Fruit fly (Drosophila melanogaster) whole organism, embryonic: ENCODE results near the gene CG31661.

Source experiments
- CG11398 ChIP-seq: fragments of 200-800 bp; sonication (Bioruptor generic); optimal IDR thresholded peaks from 2 replicates; lab custom pipeline; 2016; ENCODE audit warnings: missing biosample characterization, missing genetic modification characterization
- CG11456 ChIP-seq: fragments of 200-800 bp; sonication (Bioruptor generic); IDR thresholded peaks from 3 replicates; pipeline ENCODE4 v1.3.6; 2022; ENCODE audit warnings: missing biosample characterization, missing genetic modification characterization
- CG11504 ChIP-seq: fragments of 200-800 bp; sonication (Bioruptor generic); optimal IDR thresholded peaks from 3 replicates; lab custom pipeline; 2019; ENCODE audit warnings: missing biosample characterization, mild to moderate bottlenecking, missing genetic modification characterization, moderate library complexity
- CG13296 ChIP-seq: fragments of 200-800 bp; sonication (Bioruptor generic); optimal IDR thresholded peaks from 3 replicates; lab custom pipeline; 2018; ENCODE audit warnings: missing biosample characterization, mild to moderate bottlenecking, missing genetic modification characterization
- CG15479 ChIP-seq: fragments of 200-800 bp; sonication (Bioruptor generic); optimal IDR thresholded peaks from 3 replicates; lab custom pipeline; 2019; ENCODE audit warnings: missing biosample characterization, mild to moderate bottlenecking, missing genetic modification characterization, moderate library complexity
- CG1647 ChIP-seq: fragments of 200-800 bp; sonication (Bioruptor generic); optimal IDR thresholded peaks from 3 replicates; lab custom pipeline; 2016; ENCODE audit warnings: missing biosample characterization, missing genetic modification characterization
- CG17186 ChIP-seq: fragments of 200-800 bp; sonication (Bioruptor generic); optimal IDR thresholded peaks from 3 replicates; lab custom pipeline; 2017; ENCODE audit warnings: missing biosample characterization, missing genetic modification reagents, missing genetic modification characterization
- CG2678 ChIP-seq: fragments of 200-800 bp; sonication (Bioruptor generic); optimal IDR thresholded peaks from 3 replicates; lab custom pipeline; 2019; ENCODE audit warnings: missing biosample characterization, mild to moderate bottlenecking, missing genetic modification characterization, moderate library complexity
- CG3065 ChIP-seq: fragments of 200-800 bp; sonication (Bioruptor generic); optimal IDR thresholded peaks from 2 replicates; lab custom pipeline; 2016; ENCODE audit warnings: missing biosample characterization, missing genetic modification characterization
- CG34422 ChIP-seq: fragments of 200-800 bp; sonication (Bioruptor generic); IDR thresholded peaks from 3 replicates; pipeline ENCODE4 v1.3.6; 2022; ENCODE audit warnings: missing biosample characterization, missing genetic modification characterization
- CG4404 ChIP-seq: fragments of 200-800 bp; sonication (Bioruptor generic); IDR thresholded peaks from 2 replicates; pipeline ENCODE4 v1.3.6; 2022; ENCODE audit warnings: missing biosample characterization, missing genetic modification characterization
- CG6175 ChIP-seq: fragments of 200-800 bp; sonication (Bioruptor generic); IDR thresholded peaks from 3 replicates; pipeline ENCODE4 v1.3.6; 2022; ENCODE audit warnings: missing biosample characterization, missing genetic modification characterization
- CG6689 ChIP-seq: fragments of 200-800 bp; sonication (Bioruptor generic); IDR thresholded peaks from 2 replicates; pipeline ENCODE4 v1.3.6; 2022; ENCODE audit warnings: missing biosample characterization, missing genetic modification characterization
- CG7963 ChIP-seq: fragments of 200-800 bp; sonication (Bioruptor generic); IDR thresholded peaks from 3 replicates; pipeline ENCODE4 v1.3.6; 2022; ENCODE audit warnings: missing biosample characterization, missing genetic modification characterization; ENCODE audit not compliant: partially characterized antibody
- CG7987 ChIP-seq: fragments of 200-800 bp; sonication (Bioruptor generic); optimal IDR thresholded peaks from 2 replicates; lab custom pipeline; 2018; ENCODE audit warnings: missing biosample characterization, mild to moderate bottlenecking, missing genetic modification characterization, moderate library complexity
- CG8478 ChIP-seq: fragments of >200 bp; optimal IDR thresholded peaks from 2 replicates; lab custom pipeline; 2018
- D19A ChIP-seq: fragments of 200-800 bp; optimal IDR thresholded peaks from 3 replicates; lab custom pipeline; 2019; ENCODE audit warnings: missing biosample characterization, mild to moderate bottlenecking, missing genetic modification characterization, moderate library complexity
- Dref ChIP-seq: fragments of 200-800 bp; sonication (Bioruptor generic); IDR thresholded peaks from 2 replicates; pipeline ENCODE4 v1.3.6; 2022; ENCODE audit warnings: missing biosample characterization, missing genetic modification characterization
- Eip74EF ChIP-seq, 2 experiments: fragments of 200-800 bp in 1 of 2; fragments of >200 bp in 1 of 2; sonication (Bioruptor generic) in 1 of 2; optimal IDR thresholded peaks; 2 replicates each; lab custom pipeline; 2017 to 2019; ENCODE audit warnings: missing biosample characterization in 2 of 2, missing genetic modification characterization in 2 of 2, mild to moderate bottlenecking in 1 of 2, moderate library complexity in 1 of 2
- Fer3 ChIP-seq: fragments of 200-800 bp; sonication (Bioruptor generic); optimal IDR thresholded peaks from 2 replicates; lab custom pipeline; 2018; ENCODE audit warnings: missing biosample characterization, mild to moderate bottlenecking, missing genetic modification characterization, moderate library complexity
- HmgD ChIP-seq: fragments of 200-800 bp; sonication (Bioruptor generic); optimal IDR thresholded peaks from 3 replicates; lab custom pipeline; 2016; ENCODE audit warnings: missing biosample characterization, missing genetic modification characterization
- Hmx ChIP-seq: fragments of 200-800 bp; sonication (Bioruptor generic); optimal IDR thresholded peaks from 2 replicates; lab custom pipeline; 2016; ENCODE audit warnings: missing biosample characterization, missing genetic modification characterization
- Jarid2 ChIP-seq: fragments of 200-800 bp; sonication (Bioruptor generic); optimal IDR thresholded peaks from 3 replicates; lab custom pipeline; 2017; ENCODE audit warnings: mild to moderate bottlenecking, missing biosample characterization, missing genetic modification reagents, missing genetic modification characterization
- Mad ChIP-seq: fragments of 200-800 bp; sonication (Bioruptor generic); optimal IDR thresholded peaks from 2 replicates; lab custom pipeline; 2016; ENCODE audit warnings: missing biosample characterization, missing genetic modification characterization
- Optix ChIP-seq: fragments of 200-800 bp; sonication (Bioruptor generic); IDR thresholded peaks from 3 replicates; pipeline ENCODE4 v1.3.6; 2022; ENCODE audit warnings: missing biosample characterization, missing genetic modification characterization
- Pdp1 ChIP-seq, 2 experiments: fragments of 200-800 bp; sonication (Bioruptor generic); optimal IDR thresholded peaks; 3 replicates each; lab custom pipeline; 2016; ENCODE audit warnings: missing biosample characterization in 2 of 2, missing genetic modification characterization in 2 of 2, mild to moderate bottlenecking in 1 of 2, moderate library complexity in 1 of 2
- Xrp1 ChIP-seq: fragments of 200-800 bp; sonication (Bioruptor generic); IDR thresholded peaks from 2 replicates; pipeline ENCODE4 v1.3.6; 2022; ENCODE audit warnings: missing biosample characterization, missing genetic modification characterization
- ase ChIP-seq: fragments of 200-800 bp; sonication (Bioruptor generic); IDR thresholded peaks from 3 replicates; pipeline ENCODE4 v1.3.6; 2022; ENCODE audit warnings: missing biosample characterization, missing genetic modification characterization
- crp ChIP-seq, 2 experiments: fragments of 200-800 bp; sonication (Bioruptor generic); optimal IDR thresholded peaks; 2 replicates in 1 of 2; 3 replicates in 1 of 2; lab custom pipeline; 2017; ENCODE audit warnings: missing biosample characterization in 2 of 2, missing genetic modification characterization in 2 of 2, mild to moderate bottlenecking in 1 of 2, moderate library complexity in 1 of 2
- dati ChIP-seq: fragments of 200-800 bp; sonication (Bioruptor generic); IDR thresholded peaks from 2 replicates; pipeline ENCODE4 v1.3.6; 2022; ENCODE audit warnings: missing biosample characterization, missing genetic modification characterization
- dimm ChIP-seq: fragments of 200-800 bp; sonication (Bioruptor generic); IDR thresholded peaks from 2 replicates; pipeline ENCODE4 v1.3.6; 2022; ENCODE audit warnings: missing biosample characterization, missing genetic modification characterization
- hkb ChIP-seq, 2 experiments: fragments of 200-800 bp in 1 of 2; fragments of >200 bp in 1 of 2; sonication (Bioruptor generic) in 1 of 2; IDR thresholded peaks in 1 of 2; optimal IDR thresholded peaks in 1 of 2; 2 replicates each; pipeline versions ENCODE4 v1.3.6 to Lab custom; 2017 to 2022; ENCODE audit warnings: missing biosample characterization in 1 of 2, missing genetic modification characterization in 1 of 2
- knrl ChIP-seq: fragments of 200-800 bp; sonication (Bioruptor generic); IDR thresholded peaks from 3 replicates; pipeline ENCODE4 v1.3.6; 2022; ENCODE audit warnings: missing biosample characterization, missing genetic modification characterization; ENCODE audit not compliant: partially characterized antibody
- maf-S ChIP-seq: fragments of 200-800 bp; sonication (Bioruptor generic); optimal IDR thresholded peaks from 2 replicates; lab custom pipeline; 2016; ENCODE audit warnings: missing biosample characterization, missing genetic modification characterization
- nau ChIP-seq: fragments of 200-800 bp; sonication (Bioruptor generic); optimal IDR thresholded peaks from 3 replicates; lab custom pipeline; 2017; ENCODE audit warnings: missing biosample characterization, mild to moderate bottlenecking, missing genetic modification characterization, missing genetic modification reagents
- onecut ChIP-seq: fragments of 200-800 bp; sonication (Bioruptor generic); IDR thresholded peaks from 2 replicates; pipeline ENCODE4 v1.3.6; 2022; ENCODE audit warnings: missing biosample characterization, missing genetic modification characterization
- org-1 ChIP-seq: fragments of 200-800 bp; sonication (Bioruptor generic); optimal IDR thresholded peaks from 2 replicates; lab custom pipeline; 2017; ENCODE audit warnings: missing biosample characterization, missing genetic modification characterization
- pan ChIP-seq, 4 experiments: fragments of >200 bp in 3 of 4; fragments of 200-800 bp in 1 of 4; sonication (Bioruptor generic) in 1 of 4; optimal IDR thresholded peaks in 3 of 4; IDR thresholded peaks in 1 of 4; 2 replicates each; pipeline versions ENCODE4 v1.3.6 to Lab custom; 2017 to 2022; ENCODE audit warnings: missing biosample characterization in 2 of 4, missing genetic modification characterization in 2 of 4, mixed read lengths in 1 of 4
- ranshi ChIP-seq: fragments of 200-800 bp; sonication (Bioruptor generic); IDR thresholded peaks from 2 replicates; pipeline ENCODE4 v1.3.6; 2022; ENCODE audit warnings: missing biosample characterization, missing genetic modification characterization
- sqz ChIP-seq: fragments of 200-800 bp; sonication (Bioruptor generic); optimal IDR thresholded peaks from 3 replicates; lab custom pipeline; 2018; ENCODE audit warnings: missing biosample characterization, mild to moderate bottlenecking, missing genetic modification characterization
- ssp ChIP-seq: fragments of 200-800 bp; sonication (Bioruptor generic); IDR thresholded peaks from 2 replicates; pipeline ENCODE4 v1.3.6; 2022; ENCODE audit warnings: missing biosample characterization, missing genetic modification characterization
- stc ChIP-seq: fragments of 200-800 bp; sonication (Bioruptor generic); IDR thresholded peaks from 2 replicates; pipeline ENCODE4 v1.3.6; 2022; ENCODE audit warnings: missing biosample characterization, missing genetic modification characterization
- stwl ChIP-seq: fragments of 200-800 bp; sonication (Bioruptor generic); optimal IDR thresholded peaks from 3 replicates; lab custom pipeline; 2018; ENCODE audit warnings: missing biosample characterization, mild to moderate bottlenecking, missing genetic modification characterization, moderate library complexity
- tgo ChIP-seq: fragments of 200-800 bp; sonication (Bioruptor generic); IDR thresholded peaks from 3 replicates; pipeline ENCODE4 v1.3.6; 2022; ENCODE audit warnings: missing biosample characterization, missing genetic modification characterization
- tin ChIP-seq: fragments of 200-800 bp; sonication (Bioruptor generic); optimal IDR thresholded peaks from 3 replicates; lab custom pipeline; 2016; ENCODE audit warnings: missing biosample characterization, missing genetic modification characterization
- zfh1 ChIP-seq: fragments of 200-800 bp; sonication (Bioruptor generic); IDR thresholded peaks from 3 replicates; pipeline ENCODE4 v1.3.6; 2022; ENCODE audit warnings: missing biosample characterization, missing genetic modification characterization

Gene CG31661

DNA sequence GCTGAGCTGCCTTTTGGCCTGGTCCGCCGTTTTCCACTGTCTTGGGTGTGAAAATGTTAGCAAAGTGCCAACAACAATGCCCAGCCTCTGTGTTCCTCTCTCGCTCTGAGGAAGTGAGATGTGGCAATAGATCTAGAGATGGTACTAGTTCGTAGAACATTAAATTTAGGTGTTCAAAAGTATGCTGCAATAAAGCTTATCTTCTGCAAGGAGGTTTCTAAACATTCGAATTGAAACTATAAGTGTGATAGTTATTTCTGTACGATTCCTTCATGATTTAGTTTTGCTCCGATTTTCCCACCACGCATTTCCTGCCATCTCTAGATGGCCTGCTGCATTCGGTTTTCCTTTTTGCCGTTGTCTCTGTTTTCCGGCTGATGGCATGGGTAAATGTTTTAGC, 18.6 kb upstream of the CG31661 start (continued):
- TF ChIP-seq CG4404 (GFP tag; lab: Robert Waterston, UW): peak; percentile 48
- TF ChIP-seq stwl: peak; percentile 26
- TF ChIP-seq pan (optimal IDR thresholded peaks at IDR 0.05; lab: Kevin White, UChicago): no peak
- no peak for TF ChIP-seq pan (GFP tag; optimal IDR thresholded peaks at IDR 0.05 in 1 of 2, IDR thresholded peaks at IDR 0.05 in 1 of 2)
- no peak for TF ChIP-seq CG11398 (GFP tag; lab: Kevin White, UChicago)
- TF ChIP-seq, all 482 proteins: peak for 21

DNA sequence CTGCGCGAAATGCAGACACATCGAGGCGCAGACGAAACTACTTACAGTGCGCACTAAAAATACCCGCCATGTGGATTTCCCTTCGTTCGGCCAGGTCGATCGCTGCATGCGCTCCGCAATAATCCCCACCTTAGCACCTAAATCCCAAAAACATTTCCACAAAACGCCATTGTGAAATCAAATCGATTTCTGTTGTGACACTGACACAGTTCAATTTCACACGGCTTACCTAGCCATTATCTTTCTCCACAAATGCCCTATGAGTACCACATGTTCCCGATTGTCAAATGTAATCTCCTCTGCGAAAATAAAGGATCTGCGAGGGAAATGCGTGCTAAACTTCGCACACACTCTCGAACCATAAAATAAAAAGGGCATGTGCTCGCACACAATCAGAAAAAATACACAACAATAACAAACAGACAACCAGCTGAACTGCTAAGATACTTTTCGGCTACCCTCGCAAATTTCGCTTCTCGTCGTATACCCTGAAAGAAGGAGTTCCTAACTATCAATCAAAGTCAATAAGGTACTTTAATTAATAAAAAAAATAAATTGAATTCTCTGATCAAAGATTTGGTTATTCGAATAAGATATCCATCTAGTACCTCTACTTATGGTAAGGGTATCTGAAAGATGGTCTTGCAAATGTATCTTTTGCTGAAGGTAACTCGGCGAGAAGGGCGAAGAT, 10.9 kb upstream of the CG31661 start:
- TF ChIP-seq sqz (GFP tag; lab: Kevin White, UChicago): no peak
- TF ChIP-seq Fer3 (tag; lab: Kevin White, UChicago): no peak
- no peak for TF ChIP-seq CG11504 (tag; lab: Kevin White, UChicago)
- TF ChIP-seq hkb (optimal IDR thresholded peaks at IDR 0.05; lab: Kevin White, UChicago): no peak
- no peak for TF ChIP-seq hkb (GFP tag; IDR thresholded peaks at IDR 0.05; lab: Robert Waterston, UW)
- TF ChIP-seq onecut (GFP tag; lab: Robert Waterston, UW): no peak
- TF ChIP-seq CG4404 (GFP tag; lab: Robert Waterston, UW): peak; percentile 36
- TF ChIP-seq CG15479 (GFP tag; lab: Kevin White, UChicago): peak; percentile 40
- no peak; the same call in 1 of the 2 replicates for TF ChIP-seq Xrp1
- TF ChIP-seq dati (GFP tag; lab: Robert Waterston, UW): no peak
- TF ChIP-seq dimm (GFP tag; lab: Robert Waterston, UW): 0 out of 2 replicates have a peak, but pooled peaks have one; percentile 19
- no peak for TF ChIP-seq tgo (GFP tag; lab: Robert Waterston, UW)
- TF ChIP-seq CG17186 (GFP tag; lab: Kevin White, UChicago): peak; percentile 5
- no peak for TF ChIP-seq Eip74EF (GFP tag; optimal IDR thresholded peaks at IDR 0.05; lab: Kevin White, UChicago)
- TF ChIP-seq CG6175 (GFP tag; lab: Robert Waterston, UW): no peak
- no peak for TF ChIP-seq ssp (GFP tag; lab: Robert Waterston, UW)
- TF ChIP-seq Jarid2 (GFP tag; lab: Kevin White, UChicago): peak; percentile 14
- no peak for TF ChIP-seq tin
- TF ChIP-seq maf-S (GFP tag; lab: Kevin White, UChicago): no peak
- TF ChIP-seq Hmx: no peak
- no peak for TF ChIP-seq CG3065 (GFP tag; lab: Kevin White, UChicago)
- no peak for TF ChIP-seq ase (GFP tag; lab: Robert Waterston, UW)
- no peak for TF ChIP-seq org-1
- peak; percentile 27; the same call in 1 of the 2 replicates for TF ChIP-seq ranshi (GFP tag; lab: Robert Waterston, UW)
- 0 out of 3 replicates have a peak, but pooled peaks have one; percentile 47 for TF ChIP-seq CG11456 (GFP tag; lab: Robert Waterston, UW)
- TF ChIP-seq CG34422 (GFP tag; lab: Robert Waterston, UW): peak; percentile 36; the same call in 2 of the 3 replicates
- TF ChIP-seq CG7987 (GFP tag; lab: Kevin White, UChicago): no peak
- TF ChIP-seq CG13296 (GFP tag; lab: Kevin White, UChicago): no peak
- TF ChIP-seq CG8478 (lab: Kevin White, UChicago): no peak
- no peak for TF ChIP-seq CG1647 (GFP tag; lab: Kevin White, UChicago)
- TF ChIP-seq crp (GFP tag; optimal IDR thresholded peaks at IDR 0.05; lab: Kevin White, UChicago): no peak
- no peak for TF ChIP-seq CG7963 (GFP tag; lab: Robert Waterston, UW)
- no peak for TF ChIP-seq zfh1 (GFP tag; lab: Robert Waterston, UW)
- TF ChIP-seq CG6689: peak; percentile 44; the same call in 1 of the 2 replicates
- TF ChIP-seq Dref (GFP tag; lab: Robert Waterston, UW): peak; percentile 21; the same call in 1 of the 2 replicates
- TF ChIP-seq knrl: no peak
- no peak for TF ChIP-seq Mad (GFP tag; lab: Kevin White, UChicago)
- TF ChIP-seq stc (GFP tag; lab: Robert Waterston, UW): peak; percentile 63; the same call in 1 of the 2 replicates
- TF ChIP-seq D19A (tag; lab: Kevin White, UChicago): peak; percentile 83
- no peak for TF ChIP-seq nau (GFP tag; lab: Kevin White, UChicago)
- peak; percentile 45 for TF ChIP-seq CG2678 (tag; lab: Kevin White, UChicago)
- TF ChIP-seq Optix: 0 out of 3 replicates have a peak, but pooled peaks have one; percentile 24
- no peak for TF ChIP-seq HmgD (GFP tag; lab: Kevin White, UChicago)
- TF ChIP-seq Pdp1 (GFP tag; optimal IDR thresholded peaks at IDR 0.05; lab: Kevin White, UChicago): peak in 1 of 2 experiments; percentile 12
